Fruit fly (Drosophila melanogaster): ENCODE data around the gene CG9514.

- TF ChIP-seq psq (optimal IDR thresholded peaks at IDR 0.05): no peak
- no peak for TF ChIP-seq Dll (optimal IDR thresholded peaks at IDR 0.05)
- TF ChIP-seq usp (GFP tag; optimal IDR thresholded peaks at IDR 0.05): no peak
- TF ChIP-seq EcR (GFP tag; optimal IDR thresholded peaks at IDR 0.05): no peak
- TF ChIP-seq pan (optimal IDR thresholded peaks at IDR 0.05): no peak
Observed at dm6 chrX:14853153-14853672, 43.5 kb downstream of the CG9514 start, which contains the start of gene CG9521.

All from whole organism.